Fruit fly (Drosophila melanogaster): ENCODE data around the gene CG6621.
A peak's percentile ranks its signal among the peaks of the same experiment; 100 is the strongest.

Gene CG6621

dm6 chr3R:10862773-10863445 is 30.4 kb downstream of the CG6621 start, which contains the start of gene CG6574:
Gene CG6574, minus strand, starts transcription at chr3R:10862988.
- TF ChIP-seq phol (tag; optimal IDR thresholded peaks at IDR 0.05) (peak; percentile 33), CG13296 (GFP tag; optimal IDR thresholded peaks at IDR 0.05) (peak; percentile 11), CG18262 (tag; optimal IDR thresholded peaks at IDR 0.05) (peak; percentile 25), CG14710 (tag; optimal IDR thresholded peaks at IDR 0.05) (peak; percentile 15), CG31365 (tag; optimal IDR thresholded peaks at IDR 0.05) (peak; percentile 34), CG6654 (GFP tag; optimal IDR thresholded peaks at IDR 0.05) (peak; percentile 70), CG1603 (tag; optimal IDR thresholded peaks at IDR 0.05) (peak; percentile 19), crp (GFP tag; optimal IDR thresholded peaks at IDR 0.05) (peak in 1 of 2 experiments; percentile 83), kay (GFP tag; optimal IDR thresholded peaks at IDR 0.05) (no peak), CG12391 (tag; optimal IDR thresholded peaks at IDR 0.05) (peak; percentile 11), gro (GFP tag; optimal IDR thresholded peaks at IDR 0.05) (peak; percentile 6), CG17829 (tag; optimal IDR thresholded peaks at IDR 0.05) (peak; percentile 3), CrebB (tag; optimal IDR thresholded peaks at IDR 0.05) (no peak), vvl (GFP tag; IDR thresholded peaks at IDR 0.05) (peak; percentile 59; the same call in 1 of the 2 replicates), CG13624 (GFP tag; optimal IDR thresholded peaks at IDR 0.05) (peak; percentile 8), her (GFP tag; optimal IDR thresholded peaks at IDR 0.05) (no peak), sisA (GFP tag; IDR thresholded peaks at IDR 0.05) (no peak), insv (GFP tag; optimal IDR thresholded peaks at IDR 0.05) (no peak), cwo (GFP tag; optimal IDR thresholded peaks at IDR 0.05) (peak; percentile 17), wek (GFP tag; optimal IDR thresholded peaks at IDR 0.05) (peak; percentile 2), CG3281 (GFP tag; optimal IDR thresholded peaks at IDR 0.05) (peak; percentile 12), CG18599 (GFP tag; optimal IDR thresholded peaks at IDR 0.05) (peak; percentile 28), hkb (optimal IDR thresholded peaks at IDR 0.05) (no peak), hkb (GFP tag; IDR thresholded peaks at IDR 0.05) (peak; percentile 39), Pdp1 (GFP tag; optimal IDR thresholded peaks at IDR 0.05) (peak in 1 of 2 experiments; percentile 96), CG18619 (GFP tag; optimal IDR thresholded peaks at IDR 0.05) (no peak), org-1 (GFP tag; optimal IDR thresholded peaks at IDR 0.05) (peak; percentile 18), CG12236 (GFP tag; optimal IDR thresholded peaks at IDR 0.05) (no peak), CG8290 (GFP tag; optimal IDR thresholded peaks at IDR 0.05) (no peak), CG8290 (tag; optimal IDR thresholded peaks at IDR 0.05) (peak in 1 of 2 experiments; percentile 14), CG12769 (tag; optimal IDR thresholded peaks at IDR 0.05) (peak; percentile 40), CG11695 (GFP tag; IDR thresholded peaks at IDR 0.05) (0 out of 3 replicates have a peak, but pooled peaks have one; percentile 32), ro (GFP tag; IDR thresholded peaks at IDR 0.05) (no peak), E2f2 (GFP tag; IDR thresholded peaks at IDR 0.05) (peak; percentile 15; the same call in 1 of the 2 replicates), CG7987 (GFP tag; optimal IDR thresholded peaks at IDR 0.05) (peak; percentile 21), CG34376 (GFP tag; optimal IDR thresholded peaks at IDR 0.05) (peak; percentile 46), CG16863 (GFP tag; optimal IDR thresholded peaks at IDR 0.05) (no peak), MBD-R2 (GFP tag; IDR thresholded peaks at IDR 0.05) (peak; percentile 57; the same call in 1 of the 2 replicates), br (optimal IDR thresholded peaks at IDR 0.05) (no peak), CG34422 (GFP tag; IDR thresholded peaks at IDR 0.05) (peak; percentile 20; the same call in 1 of the 3 replicates), CG17361 (GFP tag; IDR thresholded peaks at IDR 0.05) (0 out of 3 replicates have a peak, but pooled peaks have one; percentile 14), Fer1 (GFP tag; optimal IDR thresholded peaks at IDR 0.05) (peak; percentile 26), Drgx (GFP tag; IDR thresholded peaks at IDR 0.05) (peak; percentile 44; the same call in 1 of the 2 replicates), CG12071 (GFP tag; optimal IDR thresholded peaks at IDR 0.05) (peak; percentile 35), HHEX (GFP tag; optimal IDR thresholded peaks at IDR 0.05) (peak; percentile 15), CG7963 (GFP tag; IDR thresholded peaks at IDR 0.05; ENCODE audit: partially characterized antibody) (no peak), sens (GFP tag) (peak; percentile 86), CG11696 (GFP tag; IDR thresholded peaks at IDR 0.05) (peak; percentile 95), zen (tag; optimal IDR thresholded peaks at IDR 0.05) (no peak)
